Worm (Caenorhabditis elegans) whole organism, mixed stage, embryonic: Measurements from ENCODE around the gene W05B10.3.

Source experiments
- drap-1 ChIP-seq: fragments of 200-800 bp; sonication (Bioruptor generic); optimal IDR thresholded peaks from 3 replicates; lab custom pipeline; 2018; ENCODE audit warnings: mild to moderate bottlenecking, missing genetic modification characterization, missing compliant biosample characterization
- mab-5 ChIP-seq: fragments of 150-350 bp; optimal IDR thresholded peaks from 2 replicates; lab custom pipeline; 2014; ENCODE audit warnings: missing biosample characterization, missing genetic modification characterization
- pha-4 ChIP-seq: fragments of 150-350 bp; optimal IDR thresholded peaks from 2 replicates; lab custom pipeline; 2018; ENCODE audit warnings: missing biosample characterization, missing genetic modification reagents, missing genetic modification characterization
- ztf-11 ChIP-seq: fragments of 150-350 bp; optimal IDR thresholded peaks from 2 replicates; lab custom pipeline; 2014; ENCODE audit warnings: missing biosample characterization, missing genetic modification characterization

DNA sequence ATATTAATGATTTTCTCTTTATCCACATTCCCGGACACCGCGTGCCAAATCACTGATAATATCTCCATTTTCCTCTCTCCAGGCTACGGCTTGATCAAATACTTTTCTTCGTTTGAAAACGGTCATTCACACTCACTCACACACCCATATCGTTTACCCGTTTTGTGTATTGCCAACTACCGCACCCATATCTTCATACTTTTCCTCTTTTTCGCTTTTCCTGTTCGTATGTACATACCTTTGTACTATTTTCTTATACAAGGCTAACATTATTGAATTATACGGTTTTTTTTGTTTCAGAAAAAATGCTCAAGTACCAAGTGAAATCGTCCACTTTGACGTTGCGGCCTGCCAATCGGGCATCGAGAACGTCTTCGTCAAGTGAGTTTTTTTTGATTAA, 6.4 kb upstream of the W05B10.3 start, which contains the start of gene W05B10.4:
- TF ChIP-seq drap-1 (GFP tag; lab: Kevin White, UChicago): no peak
- no peak for TF ChIP-seq ztf-11 (tag; lab: Kevin White, UChicago)
- TF ChIP-seq mab-5 (tag; lab: Kevin White, UChicago): no peak
- no peak for TF ChIP-seq pha-4 (tag; lab: Kevin White, UChicago)
